Worm (Caenorhabditis elegans): ENCODE results near the gene cdkl-1.

DNA sequence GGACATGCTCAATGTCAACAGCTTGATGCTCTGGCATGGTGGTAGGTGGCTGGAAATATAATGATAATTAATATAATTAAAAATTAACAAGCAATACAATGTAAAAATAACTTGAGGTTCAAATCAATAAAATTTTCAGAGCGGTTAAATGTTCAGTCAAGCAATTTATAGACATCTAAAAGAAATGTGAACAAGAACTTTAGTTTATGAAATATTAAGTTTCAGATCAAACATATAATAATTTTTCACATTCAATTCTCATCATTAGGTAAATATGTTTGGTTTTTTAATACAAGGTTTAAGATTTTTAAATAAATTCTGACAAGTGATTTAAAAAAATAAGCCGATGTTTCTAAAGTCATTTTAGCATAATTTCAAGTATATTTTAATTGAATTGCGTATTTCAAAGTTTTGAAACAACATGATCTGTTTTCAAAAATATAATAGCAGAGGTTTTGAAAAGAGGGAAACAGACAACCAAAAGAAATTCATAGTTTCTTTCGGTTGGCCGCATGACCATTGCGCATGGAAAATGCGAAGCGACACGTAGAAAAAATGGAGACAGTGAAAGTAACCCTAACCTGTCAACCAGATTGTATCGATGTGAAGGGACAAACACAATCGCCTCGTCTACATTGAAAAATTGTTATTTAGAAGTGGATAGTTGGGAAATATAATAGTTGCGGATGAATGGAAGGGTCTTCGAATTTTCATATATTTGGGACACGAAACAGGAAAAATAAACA, 38.3 kb upstream of the cdkl-1 start, which contains the start of gene T04C12.11:
- no peak for TF ChIP-seq W03F9.2 (tag; optimal IDR thresholded peaks at IDR 0.05)
- no peak for TF ChIP-seq dao-5 (tag; optimal IDR thresholded peaks at IDR 0.05)
